Worm (Caenorhabditis elegans): ENCODE measurements around the gene suf-1.

Gene suf-1

DNA sequence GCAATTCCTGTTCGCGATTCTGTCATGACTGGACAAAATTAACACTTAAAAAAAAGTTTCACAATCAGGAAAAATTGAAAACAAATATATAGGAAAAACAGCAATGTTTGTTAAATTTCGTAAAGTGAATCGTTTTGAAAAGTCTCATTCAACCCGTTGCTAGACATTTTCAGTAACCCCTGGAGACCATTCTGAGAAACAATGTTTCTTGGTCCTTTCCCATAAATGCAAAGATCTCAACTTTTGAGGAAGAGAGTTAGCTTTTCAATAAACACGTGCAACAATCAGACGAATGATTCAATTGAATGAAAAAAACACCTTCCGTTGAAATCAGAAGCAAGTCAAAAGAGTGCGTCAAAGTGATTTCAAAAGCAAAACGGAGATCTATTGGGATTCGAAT lies 6.4 kb downstream of the suf-1 start, which contains the start of gene F28C6.9:
Gene F28C6.9, minus strand, starts transcription at position 101 of the 400 bp plus-strand sequence.
- TF ChIP-seq pha-4 (tag; optimal IDR thresholded peaks at IDR 0.05) (no peak), unc-62 (GFP tag; optimal IDR thresholded peaks at IDR 0.05) (no peak), ceh-83 (GFP tag; optimal IDR thresholded peaks at IDR 0.05) (no peak), blmp-1 (tag; optimal IDR thresholded peaks at IDR 0.05) (no peak), elt-1 (tag; optimal IDR thresholded peaks at IDR 0.05; ENCODE audit: borderline replicate concordance, insufficient read depth) (no peak), nhr-76 (tag; optimal IDR thresholded peaks at IDR 0.05) (no peak), zip-8 (tag; optimal IDR thresholded peaks at IDR 0.05) (no peak), lin-13 (tag; optimal IDR thresholded peaks at IDR 0.05) (no peak), ham-2 (GFP tag; optimal IDR thresholded peaks at IDR 0.05) (no peak)

DNA sequence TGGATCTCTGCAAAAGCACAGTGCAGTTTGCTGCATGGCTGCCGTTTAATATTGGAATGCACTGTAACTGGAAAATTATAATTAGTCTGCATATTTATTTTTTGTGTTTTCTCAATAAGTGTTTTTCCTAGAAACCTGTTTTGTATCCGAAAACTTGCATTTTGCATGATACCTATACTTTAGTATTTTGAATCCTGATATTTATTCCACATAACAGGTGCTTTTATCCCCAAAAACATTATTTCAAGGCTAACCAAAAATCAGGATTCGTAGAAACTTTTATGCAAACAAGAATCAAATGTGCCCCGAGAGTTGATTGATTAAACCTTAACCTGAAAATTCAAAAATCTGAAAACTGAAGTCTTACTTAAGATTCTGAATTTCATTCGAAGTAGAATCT lies 6.9 kb downstream of the suf-1 start:
- TF ChIP-seq sem-2 (GFP tag; optimal IDR thresholded peaks at IDR 0.05): no peak
- no peak for TF ChIP-seq mls-2 (tag; optimal IDR thresholded peaks at IDR 0.05)
- no peak for TF ChIP-seq lin-32 (GFP tag; optimal IDR thresholded peaks at IDR 0.05)
- TF ChIP-seq lsy-2 (tag; optimal IDR thresholded peaks at IDR 0.05): no peak

DNA sequence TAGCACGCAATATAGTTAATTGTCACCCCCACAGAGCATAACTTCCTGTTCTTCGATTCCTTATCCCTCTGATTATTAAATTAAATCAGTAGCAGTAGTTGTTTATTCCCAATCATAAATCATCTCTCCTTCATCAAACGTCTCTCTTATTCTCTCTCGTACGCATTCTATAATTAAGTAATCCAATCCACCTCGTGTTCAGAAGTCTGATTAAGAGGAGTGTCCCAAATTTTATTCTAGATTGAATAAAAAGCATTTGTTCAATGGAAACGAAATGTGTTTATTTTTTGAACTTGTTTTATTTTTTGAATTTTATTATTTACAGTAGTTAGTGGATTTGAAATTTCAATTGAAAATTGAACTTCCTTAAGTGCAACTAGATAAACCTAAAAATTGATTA lies 7.7 kb downstream of the suf-1 start:
- TF ChIP-seq snpc-4 (tag; optimal IDR thresholded peaks at IDR 0.05) (no peak), ces-1 (GFP tag; optimal IDR thresholded peaks at IDR 0.05) (peak; percentile 65)

DNA sequence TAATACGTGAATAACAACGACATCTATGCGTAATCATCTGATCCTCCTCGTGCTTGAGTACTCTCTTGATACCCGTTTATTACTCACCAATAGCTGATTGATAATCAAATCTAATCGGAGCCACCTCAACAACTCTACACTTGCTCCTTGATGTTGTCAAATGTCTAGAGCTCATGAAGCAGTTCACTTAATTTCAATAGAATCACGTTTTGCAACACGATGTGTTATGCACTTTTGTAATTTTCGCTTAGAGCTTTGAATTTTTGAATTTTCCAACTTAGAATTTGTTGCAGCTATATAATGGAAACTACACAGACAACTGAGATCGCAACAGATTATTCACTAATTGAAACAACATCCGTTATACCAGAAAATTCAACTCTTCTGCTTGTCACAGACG lies 8.8 kb downstream of the suf-1 start, which contains the start of gene T22C8.1:
Gene T22C8.1, plus strand, starts transcription at position 301 of the 400 bp plus-strand sequence.
- TF ChIP-seq unc-62 (GFP tag; optimal IDR thresholded peaks at IDR 0.05) (no peak), snpc-4 (tag; optimal IDR thresholded peaks at IDR 0.05) (no peak), cnd-1 (tag; optimal IDR thresholded peaks at IDR 0.05) (no peak), mab-5 (tag; optimal IDR thresholded peaks at IDR 0.05) (no peak), zip-8 (tag; optimal IDR thresholded peaks at IDR 0.05) (no peak), elt-3 (tag; optimal IDR thresholded peaks at IDR 0.05) (no peak), blmp-1 (tag; optimal IDR thresholded peaks at IDR 0.05) (no peak), lsy-2 (tag; optimal IDR thresholded peaks at IDR 0.05) (no peak), ztf-11 (tag; optimal IDR thresholded peaks at IDR 0.05) (no peak), drap-1 (GFP tag; optimal IDR thresholded peaks at IDR 0.05) (no peak), nhr-12 (tag; optimal IDR thresholded peaks at IDR 0.05) (no peak)

DNA sequence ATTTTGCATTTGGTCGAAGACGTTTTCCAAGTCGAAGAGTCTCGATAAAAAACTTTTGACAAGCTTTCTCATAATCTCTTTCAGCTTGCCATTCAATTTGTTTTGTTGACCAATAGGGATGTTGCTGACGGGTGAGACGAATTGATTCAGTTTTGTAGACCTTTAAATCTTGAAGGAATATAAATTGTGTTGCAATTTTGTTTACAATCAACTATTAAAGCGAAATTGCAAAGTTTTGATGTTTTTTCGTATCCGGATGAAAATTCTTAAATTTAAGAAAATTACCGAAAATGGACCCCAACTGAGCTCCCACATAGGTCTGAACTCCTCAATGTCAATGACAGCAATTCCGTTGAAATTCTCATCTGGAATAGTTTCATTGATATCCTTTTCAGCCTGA lies 12.5 kb downstream of the suf-1 start:
- no peak for TF ChIP-seq elt-3 (tag; optimal IDR thresholded peaks at IDR 0.05)
- no peak for TF ChIP-seq ztf-11 (tag; optimal IDR thresholded peaks at IDR 0.05)
- no peak for TF ChIP-seq cnd-1 (tag; optimal IDR thresholded peaks at IDR 0.05)
- no peak for TF ChIP-seq mab-5 (tag; optimal IDR thresholded peaks at IDR 0.05)
- no peak for TF ChIP-seq sem-2 (GFP tag; optimal IDR thresholded peaks at IDR 0.05)
- no peak for TF ChIP-seq ceh-83 (GFP tag; optimal IDR thresholded peaks at IDR 0.05)
- TF ChIP-seq unc-62 (GFP tag; optimal IDR thresholded peaks at IDR 0.05): no peak
- TF ChIP-seq nhr-12 (tag; optimal IDR thresholded peaks at IDR 0.05): no peak
- TF ChIP-seq nhr-2 (tag; optimal IDR thresholded peaks at IDR 0.05): no peak
- no peak for TF ChIP-seq ceh-39 (tag; optimal IDR thresholded peaks at IDR 0.05)
- TF ChIP-seq lin-32 (GFP tag; optimal IDR thresholded peaks at IDR 0.05): no peak
- no peak for TF ChIP-seq ces-1 (GFP tag; optimal IDR thresholded peaks at IDR 0.05)

DNA sequence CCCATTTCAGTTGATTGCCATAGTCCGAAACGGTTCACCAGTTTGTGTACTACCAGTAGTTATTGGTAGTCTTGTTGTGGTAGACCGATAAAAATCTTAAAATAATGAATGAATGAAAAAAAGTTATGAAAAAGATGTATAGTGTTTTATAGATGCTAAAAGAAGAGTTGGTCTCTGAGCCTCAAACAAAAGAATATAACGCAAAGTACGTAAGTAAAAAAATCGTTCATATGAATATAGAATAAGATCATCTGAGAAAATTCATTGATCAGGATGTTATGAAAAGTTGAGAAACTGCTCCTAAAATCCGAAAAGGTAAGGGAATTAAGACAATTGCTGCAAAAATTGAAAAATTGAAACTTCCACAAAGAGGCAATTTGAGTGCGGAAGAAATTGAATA lies 13.9 kb downstream of the suf-1 start, which contains the start of gene chhy-1:
Gene chhy-1, minus strand, starts transcription at position 101 of the 400 bp plus-strand sequence.
- TF ChIP-seq mls-2 (tag; optimal IDR thresholded peaks at IDR 0.05): no peak
- no peak for TF ChIP-seq elt-1 (tag; optimal IDR thresholded peaks at IDR 0.05; ENCODE audit: borderline replicate concordance, insufficient read depth)
- no peak for TF ChIP-seq sem-2 (GFP tag; optimal IDR thresholded peaks at IDR 0.05)
- no peak for TF ChIP-seq sptf-1 (tag; optimal IDR thresholded peaks at IDR 0.05)
- TF ChIP-seq ham-2 (GFP tag; optimal IDR thresholded peaks at IDR 0.05): no peak
- TF ChIP-seq nhr-76 (tag; optimal IDR thresholded peaks at IDR 0.05): no peak
- TF ChIP-seq snpc-4 (tag; optimal IDR thresholded peaks at IDR 0.05): no peak
- TF ChIP-seq nhr-2 (tag; optimal IDR thresholded peaks at IDR 0.05): no peak
- no peak for TF ChIP-seq mep-1 (tag; optimal IDR thresholded peaks at IDR 0.05)
- TF ChIP-seq unc-62 (GFP tag; optimal IDR thresholded peaks at IDR 0.05): no peak
- TF ChIP-seq lin-13 (tag; optimal IDR thresholded peaks at IDR 0.05): no peak
- TF ChIP-seq tbx-8 (GFP tag; optimal IDR thresholded peaks at IDR 0.05): no peak
- no peak for TF ChIP-seq flh-1 (GFP tag; optimal IDR thresholded peaks at IDR 0.05)
- TF ChIP-seq ztf-11 (tag; optimal IDR thresholded peaks at IDR 0.05): no peak
- TF ChIP-seq unc-39 (tag; optimal IDR thresholded peaks at IDR 0.05): no peak
